Fruit fly (Drosophila melanogaster) whole organism, embryonic: ENCODE results near the gene CG17124.

Experiments used
- Blimp-1 ChIP-seq: fragments of 200-800 bp; sonication (Bioruptor generic); optimal IDR thresholded peaks from 3 replicates; lab custom pipeline; 2018; ENCODE audit warnings: missing biosample characterization, missing genetic modification characterization, mild to moderate bottlenecking, moderate library complexity, missing genetic modification reagents
- CG10565 ChIP-seq: fragments of 200-800 bp; sonication (Bioruptor generic); optimal IDR thresholded peaks from 3 replicates; lab custom pipeline; 2016; ENCODE audit warnings: missing biosample characterization, mild to moderate bottlenecking, missing genetic modification characterization
- Dp ChIP-seq: fragments of 200-800 bp; sonication (Bioruptor generic); optimal IDR thresholded peaks from 2 replicates; lab custom pipeline; 2018; ENCODE audit warnings: missing biosample characterization, mild to moderate bottlenecking, missing genetic modification characterization, moderate library complexity
- gsb-n ChIP-seq: fragments of 200-800 bp; sonication (Bioruptor generic); optimal IDR thresholded peaks from 3 replicates; lab custom pipeline; 2018; ENCODE audit warnings: missing biosample characterization, mild to moderate bottlenecking, missing genetic modification characterization

DNA sequence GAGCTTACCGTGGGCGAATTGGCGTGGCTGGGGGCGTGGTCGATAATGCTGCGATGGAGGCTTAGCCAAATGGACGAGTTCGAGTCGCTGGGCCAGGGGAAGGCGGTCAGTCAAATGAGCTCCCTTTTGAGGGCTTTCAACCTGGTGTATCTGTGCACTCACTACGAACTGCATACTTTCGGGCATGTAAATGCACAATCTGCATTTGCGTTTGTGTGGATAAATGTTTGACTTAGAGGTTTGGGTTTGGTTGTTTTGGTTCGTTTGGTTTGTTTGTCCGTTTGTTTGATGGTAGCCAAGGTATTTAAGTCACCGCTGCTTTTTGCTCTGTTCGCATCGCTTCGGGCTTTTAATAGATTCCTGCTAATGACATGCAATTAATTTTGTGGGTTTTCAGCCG is 44.9 kb downstream of the CG17124 start:
- TF ChIP-seq CG10565 (GFP tag; lab: Kevin White, UChicago) (no peak), gsb-n (tag; lab: Kevin White, UChicago) (no peak), Dp (no peak), Blimp-1 (GFP tag; lab: Kevin White, UChicago) (no peak)
